Fruit fly (Drosophila melanogaster) whole organism, embryonic: ENCODE data around the gene CG1979.

Experiments
- Adf1 ChIP-seq: fragments of 200-800 bp; sonication (Bioruptor generic); IDR thresholded peaks from 2 replicates; pipeline ENCODE4 v1.3.6; 2022; ENCODE audit warnings: missing biosample characterization, missing genetic modification characterization
- Antp ChIP-seq: fragments of 200-800 bp; sonication (Bioruptor generic); optimal IDR thresholded peaks from 3 replicates; lab custom pipeline; 2016; ENCODE audit warnings: missing biosample characterization, missing genetic modification characterization
- Bdp1 ChIP-seq: fragments of 200-800 bp; sonication (Bioruptor generic); optimal IDR thresholded peaks from 3 replicates; lab custom pipeline; 2016; ENCODE audit warnings: missing biosample characterization, missing genetic modification characterization
- CG10321 ChIP-seq: fragments of 200-800 bp; sonication (Bioruptor generic); IDR thresholded peaks from 2 replicates; pipeline ENCODE4 v1.3.6; 2022; ENCODE audit warnings: missing biosample characterization, missing genetic modification characterization
- CG11504 ChIP-seq: fragments of 200-800 bp; sonication (Bioruptor generic); optimal IDR thresholded peaks from 3 replicates; lab custom pipeline; 2019; ENCODE audit warnings: missing biosample characterization, mild to moderate bottlenecking, missing genetic modification characterization, moderate library complexity
- CG13775 ChIP-seq: fragments of 200-800 bp; sonication (Bioruptor generic); optimal IDR thresholded peaks from 3 replicates; lab custom pipeline; 2017; ENCODE audit warnings: missing biosample characterization, mild to moderate bottlenecking, missing genetic modification characterization
- CG14014 ChIP-seq: fragments of 200-800 bp; sonication (Bioruptor generic); IDR thresholded peaks from 2 replicates; pipeline ENCODE4 v1.3.6; 2022; ENCODE audit warnings: missing biosample characterization, missing genetic modification characterization
- CG14667 ChIP-seq: fragments of 200-800 bp; sonication (Bioruptor generic); IDR thresholded peaks from 2 replicates; pipeline ENCODE4 v1.3.6; 2022; ENCODE audit warnings: missing biosample characterization, missing genetic modification characterization
- CG16813 ChIP-seq: fragments of 200-800 bp; sonication (Bioruptor generic); IDR thresholded peaks from 3 replicates; pipeline ENCODE4 v1.3.6; 2022; ENCODE audit warnings: missing biosample characterization, missing genetic modification characterization; ENCODE audit not compliant: partially characterized antibody
- CG18262 ChIP-seq: fragments of 200-800 bp; optimal IDR thresholded peaks from 3 replicates; lab custom pipeline; 2019; ENCODE audit warnings: missing biosample characterization, mild to moderate bottlenecking, missing genetic modification characterization, moderate library complexity
- CG3407 ChIP-seq: fragments of 200-800 bp; sonication (Bioruptor generic); optimal IDR thresholded peaks from 2 replicates; lab custom pipeline; 2018; ENCODE audit warnings: missing biosample characterization, mild to moderate bottlenecking, missing genetic modification characterization
- CG4424 ChIP-seq: fragments of 200-800 bp; sonication (Bioruptor generic); optimal IDR thresholded peaks from 3 replicates; lab custom pipeline; 2016; ENCODE audit warnings: missing biosample characterization, missing genetic modification characterization
- CG4617 ChIP-seq: fragments of 200-800 bp; sonication (Bioruptor generic); optimal IDR thresholded peaks from 3 replicates; lab custom pipeline; 2016; ENCODE audit warnings: missing biosample characterization, missing genetic modification characterization, borderline replicate concordance
- CG8290 ChIP-seq, 3 experiments: fragments of 200-800 bp; sonication (Bioruptor generic); optimal IDR thresholded peaks; 2 replicates each; lab custom pipeline; 2016 to 2019; ENCODE audit warnings: missing biosample characterization in 3 of 3, missing genetic modification characterization in 3 of 3, mild to moderate bottlenecking in 2 of 3, moderate library complexity in 1 of 3
- CG8478 ChIP-seq: fragments of >200 bp; optimal IDR thresholded peaks from 2 replicates; lab custom pipeline; 2018
- CG8765 ChIP-seq: fragments of 200-800 bp; sonication (Bioruptor generic); IDR thresholded peaks from 2 replicates; pipeline ENCODE4 v1.3.6; 2022; ENCODE audit warnings: missing biosample characterization, missing genetic modification characterization
- CG9797 ChIP-seq: fragments of 200-800 bp; sonication (Bioruptor generic); optimal IDR thresholded peaks from 3 replicates; lab custom pipeline; 2018; ENCODE audit warnings: missing biosample characterization, mild to moderate bottlenecking, missing genetic modification characterization
- CG9932 ChIP-seq: fragments of 200-800 bp; sonication (Bioruptor generic); IDR thresholded peaks from 2 replicates; pipeline ENCODE4 v1.3.6; 2022; ENCODE audit warnings: missing biosample characterization, missing genetic modification characterization
- D ChIP-seq, 2 experiments: fragments of 200-800 bp in 1 of 2; fragments of >200 bp in 1 of 2; sonication (Bioruptor generic) in 1 of 2; optimal IDR thresholded peaks; 2 replicates in 1 of 2; 3 replicates in 1 of 2; lab custom pipeline; 2017; ENCODE audit warnings: mild to moderate bottlenecking in 1 of 2, missing biosample characterization in 1 of 2, missing genetic modification characterization in 1 of 2, missing genetic modification reagents in 1 of 2
- Dll ChIP-seq: fragments of 200-800 bp; sonication (Bioruptor generic); IDR thresholded peaks from 4 replicates; pipeline ENCODE4 v1.3.6; 2022; ENCODE audit warnings: missing biosample characterization, missing genetic modification characterization; ENCODE audit not compliant: partially characterized antibody
- HHEX ChIP-seq: fragments of 200-800 bp; sonication (Bioruptor generic); optimal IDR thresholded peaks from 3 replicates; lab custom pipeline; 2017; ENCODE audit warnings: missing biosample characterization, mild to moderate bottlenecking, missing genetic modification characterization, missing genetic modification reagents
- Hey ChIP-seq: fragments of 200-800 bp; sonication (Bioruptor generic); optimal IDR thresholded peaks from 3 replicates; lab custom pipeline; 2018; ENCODE audit warnings: missing biosample characterization, mild to moderate bottlenecking, missing genetic modification characterization
- Hr51 ChIP-seq, 2 experiments: fragments of 200-800 bp; sonication (Bioruptor generic); optimal IDR thresholded peaks; 2 replicates in 1 of 2; 3 replicates in 1 of 2; lab custom pipeline; 2016 to 2018; ENCODE audit warnings: missing biosample characterization in 2 of 2, missing genetic modification characterization in 2 of 2, mild to moderate bottlenecking in 1 of 2, moderate library complexity in 1 of 2
- MTF-1 ChIP-seq: fragments of 200-800 bp; sonication (Bioruptor generic); optimal IDR thresholded peaks from 2 replicates; lab custom pipeline; 2018; ENCODE audit warnings: missing biosample characterization, mild to moderate bottlenecking, missing genetic modification characterization, borderline replicate concordance
- NC2β ChIP-seq: fragments of 200-800 bp; sonication (Bioruptor generic); optimal IDR thresholded peaks from 2 replicates; lab custom pipeline; 2016; ENCODE audit warnings: missing biosample characterization, missing genetic modification characterization
- NfI ChIP-seq: fragments of 200-800 bp; sonication (Bioruptor generic); optimal IDR thresholded peaks from 3 replicates; lab custom pipeline; 2018; ENCODE audit warnings: missing biosample characterization, mild to moderate bottlenecking, missing genetic modification characterization, moderate library complexity
- Rfx ChIP-seq: fragments of 200-800 bp; sonication (Bioruptor generic); IDR thresholded peaks from 2 replicates; pipeline ENCODE4 v1.3.6; 2022; ENCODE audit warnings: missing biosample characterization, missing genetic modification characterization
- bab2 ChIP-seq: fragments of 200-800 bp; sonication (Bioruptor generic); optimal IDR thresholded peaks from 2 replicates; lab custom pipeline; 2016; ENCODE audit warnings: missing biosample characterization, missing genetic modification characterization
- br ChIP-seq: fragments of >200 bp; optimal IDR thresholded peaks from 2 replicates; lab custom pipeline; 2017
- cas ChIP-seq: fragments of 200-800 bp; sonication (Bioruptor generic); IDR thresholded peaks from 2 replicates; pipeline ENCODE4 v1.3.6; 2022; ENCODE audit warnings: missing biosample characterization, missing genetic modification characterization
- dpn ChIP-seq, 2 experiments: fragments of 200-800 bp; sonication (Bioruptor generic); optimal IDR thresholded peaks; 3 replicates each; lab custom pipeline; 2016; ENCODE audit warnings: missing biosample characterization in 2 of 2, missing genetic modification characterization in 2 of 2
- fd102C ChIP-seq: fragments of 200-800 bp; sonication (Bioruptor generic); optimal IDR thresholded peaks from 2 replicates; lab custom pipeline; 2018; ENCODE audit warnings: missing biosample characterization, mild to moderate bottlenecking, missing genetic modification characterization, moderate library complexity
- hth ChIP-seq: fragments of >200 bp; optimal IDR thresholded peaks from 2 replicates; lab custom pipeline; 2017; ENCODE audit warnings: inconsistent platforms
- inv ChIP-seq: fragments of 200-800 bp; sonication (Bioruptor generic); IDR thresholded peaks from 2 replicates; pipeline ENCODE4 v1.3.6; 2022; ENCODE audit warnings: missing biosample characterization, missing genetic modification characterization; ENCODE audit not compliant: partially characterized antibody
- kni ChIP-seq: fragments of 200-800 bp; sonication (Bioruptor generic); optimal IDR thresholded peaks from 3 replicates; lab custom pipeline; 2017; ENCODE audit warnings: mild to moderate bottlenecking, missing biosample characterization, missing genetic modification reagents, missing genetic modification characterization
- lab ChIP-seq: fragments of 200-800 bp; sonication (Bioruptor generic); optimal IDR thresholded peaks from 3 replicates; lab custom pipeline; 2017; ENCODE audit warnings: missing biosample characterization, missing genetic modification characterization, mild to moderate bottlenecking, moderate library complexity, missing genetic modification reagents
- lola ChIP-seq, 3 experiments: fragments of >200 bp in 2 of 3; fragments of 200-800 bp in 1 of 3; sonication (Bioruptor generic) in 1 of 3; optimal IDR thresholded peaks; 2 replicates each; lab custom pipeline; 2017 to 2019; ENCODE audit warnings: missing biosample characterization in 3 of 3, missing genetic modification characterization in 3 of 3, mild to moderate bottlenecking in 1 of 3, moderate library complexity in 1 of 3
- nmo ChIP-seq: fragments of 200-800 bp; sonication (Bioruptor generic); optimal IDR thresholded peaks from 2 replicates; lab custom pipeline; 2018; ENCODE audit warnings: missing biosample characterization, mild to moderate bottlenecking, missing genetic modification characterization, moderate library complexity
- onecut ChIP-seq: fragments of 200-800 bp; sonication (Bioruptor generic); IDR thresholded peaks from 2 replicates; pipeline ENCODE4 v1.3.6; 2022; ENCODE audit warnings: missing biosample characterization, missing genetic modification characterization
- phol ChIP-seq: fragments of 200-800 bp; sonication (Bioruptor generic); optimal IDR thresholded peaks from 3 replicates; lab custom pipeline; 2018; ENCODE audit warnings: missing biosample characterization, mild to moderate bottlenecking, missing genetic modification characterization, moderate library complexity
- prd ChIP-seq, 3 experiments: fragments of >200 bp in 2 of 3; fragments of 200-800 bp in 1 of 3; sonication (Bioruptor generic) in 1 of 3; optimal IDR thresholded peaks in 2 of 3; IDR thresholded peaks in 1 of 3; 2 replicates in 2 of 3; 3 replicates in 1 of 3; pipeline versions ENCODE4 v1.3.6 to Lab custom; 2017 to 2022; ENCODE audit warnings: missing biosample characterization in 1 of 3, missing genetic modification characterization in 1 of 3
- sd ChIP-seq: fragments of 200-800 bp; sonication (Bioruptor generic); optimal IDR thresholded peaks from 3 replicates; lab custom pipeline; 2018; ENCODE audit warnings: missing biosample characterization, mild to moderate bottlenecking, missing genetic modification characterization, moderate library complexity
- sens ChIP-seq: fragments of 200-800 bp; sonication (Bioruptor generic); peaks from one replicate; lab custom pipeline; 2016; ENCODE audit warnings: missing biosample characterization, missing genetic modification characterization
- sob ChIP-seq: fragments of 200-800 bp; sonication (Bioruptor generic); IDR thresholded peaks from 2 replicates; pipeline ENCODE4 v1.3.6; 2022; ENCODE audit warnings: missing biosample characterization, missing genetic modification characterization
- tin ChIP-seq: fragments of 200-800 bp; sonication (Bioruptor generic); optimal IDR thresholded peaks from 3 replicates; lab custom pipeline; 2016; ENCODE audit warnings: missing biosample characterization, missing genetic modification characterization
- trem ChIP-seq: fragments of 200-800 bp; optimal IDR thresholded peaks from 3 replicates; lab custom pipeline; 2019; ENCODE audit warnings: missing biosample characterization, mild to moderate bottlenecking, missing genetic modification characterization, moderate library complexity
- zen2 ChIP-seq: fragments of 200-800 bp; sonication (Bioruptor generic); IDR thresholded peaks from 3 replicates; pipeline ENCODE4 v1.3.6; 2022; ENCODE audit warnings: missing biosample characterization, missing genetic modification characterization; ENCODE audit not compliant: partially characterized antibody

CG1979 gene

DNA sequence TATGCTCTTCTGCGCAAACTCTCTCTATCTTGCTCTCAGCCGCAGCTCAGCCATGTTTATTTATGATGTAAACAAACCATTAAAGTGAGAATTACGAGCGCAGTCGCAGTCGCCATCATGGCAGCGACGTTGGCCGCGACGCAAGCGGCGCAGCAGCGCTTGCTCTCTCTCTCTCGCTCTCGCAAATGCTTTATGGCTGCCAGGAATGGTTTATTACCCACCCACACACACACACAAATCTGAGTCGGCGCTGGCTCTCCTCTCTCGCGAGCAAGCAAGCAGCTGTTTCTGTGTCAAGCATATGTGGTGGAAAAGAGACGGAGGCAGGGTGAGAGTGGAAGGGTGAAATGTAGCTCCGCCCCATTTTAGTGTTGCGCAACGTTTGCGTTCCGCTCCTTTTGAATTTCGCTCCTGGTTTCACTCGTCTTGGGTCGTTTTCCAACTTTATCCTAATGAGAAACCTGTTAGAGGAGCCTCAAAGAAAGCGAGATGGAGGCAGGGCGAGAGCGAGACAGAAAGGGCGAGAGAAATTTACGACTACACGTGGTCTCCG is 17.1 kb upstream of the CG1979 start (continued):
- TF ChIP-seq sd (tag; lab: Kevin White, UChicago) (peak; percentile 51), CG4617 (GFP tag; lab: Kevin White, UChicago) (no peak), CG4424 (no peak), CG3407 (GFP tag; lab: Kevin White, UChicago) (no peak), dpn (GFP tag; optimal IDR thresholded peaks at IDR 0.05; lab: Kevin White, UChicago) (peak in 1 of 2 experiments; percentile 31), lab (GFP tag; lab: Kevin White, UChicago) (peak; percentile 8), inv (GFP tag; lab: Robert Waterston, UW) (no peak), CG16813 (0 out of 3 replicates have a peak, but pooled peaks have one; percentile 9), D (optimal IDR thresholded peaks at IDR 0.05; lab: Kevin White, UChicago) (peak; percentile 87), D (GFP tag; optimal IDR thresholded peaks at IDR 0.05; lab: Kevin White, UChicago) (peak; percentile 28), Hr51 (GFP tag; optimal IDR thresholded peaks at IDR 0.05; lab: Kevin White, UChicago) (peak in 1 of 2 experiments; percentile 22), CG11504 (tag; lab: Kevin White, UChicago) (peak; percentile 23), CG18262 (tag; lab: Kevin White, UChicago) (peak; percentile 18), onecut (GFP tag; lab: Robert Waterston, UW) (no peak), kni (GFP tag; lab: Kevin White, UChicago) (peak; percentile 91), Bdp1 (GFP tag; lab: Kevin White, UChicago) (no peak), hth (lab: Kevin White, UChicago) (peak; percentile 82), CG8765 (0 out of 2 replicates have a peak, but pooled peaks have one; percentile 16), nmo (GFP tag; lab: Kevin White, UChicago) (peak; percentile 37), fd102C (GFP tag; lab: Kevin White, UChicago) (peak; percentile 57), br (lab: Kevin White, UChicago) (no peak), tin (GFP tag; lab: Kevin White, UChicago) (peak; percentile 31), MTF-1 (GFP tag; lab: Kevin White, UChicago) (peak; percentile 22), Antp (GFP tag; lab: Kevin White, UChicago) (peak; percentile 40), CG13775 (peak; percentile 11), CG9932 (GFP tag; lab: Robert Waterston, UW) (0 out of 2 replicates have a peak, but pooled peaks have one; percentile 16), cas (GFP tag; lab: Robert Waterston, UW) (no peak), CG14014 (GFP tag; lab: Robert Waterston, UW) (no peak), sens (GFP tag; lab: Kevin White, UChicago) (peak; percentile 73), sob (GFP tag; lab: Robert Waterston, UW) (peak; percentile 30; the same call in 1 of the 2 replicates), Hey (peak; percentile 13), trem (tag; lab: Kevin White, UChicago) (peak; percentile 5), NfI (no peak), CG10321 (GFP tag; lab: Robert Waterston, UW) (peak; percentile 88), prd (optimal IDR thresholded peaks at IDR 0.05; lab: Kevin White, UChicago) (no peak), prd (GFP tag; IDR thresholded peaks at IDR 0.05; lab: Robert Waterston, UW) (no peak), HHEX (GFP tag; lab: Kevin White, UChicago) (peak; percentile 16), bab2 (GFP tag; lab: Kevin White, UChicago) (no peak), CG9797 (GFP tag; lab: Kevin White, UChicago) (no peak), Dll (GFP tag; lab: Robert Waterston, UW) (peak; percentile 47; the same call in 2 of the 4 replicates), phol (peak; percentile 83), CG14667 (GFP tag; lab: Robert Waterston, UW) (no peak), Adf1 (GFP tag; lab: Robert Waterston, UW) (peak; percentile 100), zen2 (GFP tag; lab: Robert Waterston, UW) (peak; percentile 56; the same call in 1 of the 3 replicates), NC2β (GFP tag; lab: Kevin White, UChicago) (no peak), lola (GFP tag; optimal IDR thresholded peaks at IDR 0.05; lab: Kevin White, UChicago) (no peak), CG8290 (GFP tag; optimal IDR thresholded peaks at IDR 0.05; lab: Kevin White, UChicago) (peak; percentile 48), CG8290 (tag; optimal IDR thresholded peaks at IDR 0.05; lab: Kevin White, UChicago) (peak in 1 of 2 experiments; percentile 23), CG8478 (lab: Kevin White, UChicago) (peak; percentile 84), Rfx (GFP tag; lab: Robert Waterston, UW) (0 out of 2 replicates have a peak, but pooled peaks have one; percentile 18)
